Worm (Caenorhabditis elegans): Measurements from ENCODE around the gene T28F3.9.

- TF ChIP-seq klf-2 (GFP tag; conservative IDR thresholded peaks at IDR 0.05) (no peak), ref-1 (GFP tag; conservative IDR thresholded peaks at IDR 0.05) (no peak), flt-1 (GFP tag; IDR thresholded peaks at IDR 0.05) (no peak), T22C8.4 (GFP tag; IDR thresholded peaks at IDR 0.05) (no peak)
Measured at ce11 chrIV:17308211-17308610, at the start of gene T28F3.9.
